Worm (Caenorhabditis elegans): Measurements from ENCODE around the gene Y42A5A.5.

- TF ChIP-seq pha-4 (GFP tag; IDR thresholded peaks at IDR 0.05) (no peak), pha-4 (tag; optimal IDR thresholded peaks at IDR 0.05) (no peak), ces-1 (GFP tag; optimal IDR thresholded peaks at IDR 0.05) (no peak), spr-3 (GFP tag; optimal IDR thresholded peaks at IDR 0.05) (no peak), mes-2 (tag; optimal IDR thresholded peaks at IDR 0.05; ENCODE audit: poor library complexity, severe bottlenecking) (peak; percentile 51), nhr-11 (tag; optimal IDR thresholded peaks at IDR 0.05) (no peak)
Observed at ce11 chrV:11122466-11122865, 12.9 kb upstream of the Y42A5A.5 start, which contains the start of gene mboa-2.
